Worm (Caenorhabditis elegans) whole organism, L1 larva: ENCODE data around the gene Y57A10C.9.

ENCODE experiments used
- alr-1 ChIP-seq: fragments of 200-800 bp; sonication (Bioruptor generic); optimal IDR thresholded peaks from 2 replicates; lab custom pipeline; 2018; ENCODE audit warnings: borderline replicate concordance, mild to moderate bottlenecking, missing genetic modification characterization, missing compliant biosample characterization
- ama-1 ChIP-seq: fragments of 150-350 bp; optimal IDR thresholded peaks from 2 replicates; lab custom pipeline; 2014
- fos-1 ChIP-seq: fragments of 150-350 bp; optimal IDR thresholded peaks from 2 replicates; lab custom pipeline; 2014; ENCODE audit warnings: missing biosample characterization, missing genetic modification characterization
- lin-13 ChIP-seq: fragments of 150-350 bp; optimal IDR thresholded peaks from 2 replicates; lab custom pipeline; 2014; ENCODE audit warnings: missing biosample characterization, missing genetic modification reagents, missing genetic modification characterization
- lsy-2 ChIP-seq, 2 experiments: fragments of 150-350 bp; optimal IDR thresholded peaks; 2 replicates each; lab custom pipeline; 2014; ENCODE audit warnings: missing biosample characterization in 2 of 2, missing genetic modification characterization in 2 of 2
- mep-1 ChIP-seq: fragments of 150-350 bp; optimal IDR thresholded peaks from 2 replicates; lab custom pipeline; 2014; ENCODE audit warnings: missing biosample characterization, missing genetic modification characterization
- snu-23 ChIP-seq: sonication (generic microtip); optimal IDR thresholded peaks from 2 replicates; lab custom pipeline; 2016; ENCODE audit warnings: missing genetic modification characterization, missing compliant biosample characterization
- sox-4 ChIP-seq: sonication (generic microtip); optimal IDR thresholded peaks from 2 replicates; lab custom pipeline; 2016; ENCODE audit warnings: missing genetic modification characterization, missing compliant biosample characterization
- unc-86 ChIP-seq: sonication (generic microtip); optimal IDR thresholded peaks from 2 replicates; lab custom pipeline; 2016; ENCODE audit warnings: missing genetic modification characterization, missing compliant biosample characterization
- ztf-11 ChIP-seq, 2 experiments: sonication (generic microtip); optimal IDR thresholded peaks; 2 replicates each; lab custom pipeline; 2016 to 2017; ENCODE audit warnings: missing genetic modification characterization in 2 of 2, missing biosample characterization in 1 of 2, missing compliant biosample characterization in 1 of 2

DNA sequence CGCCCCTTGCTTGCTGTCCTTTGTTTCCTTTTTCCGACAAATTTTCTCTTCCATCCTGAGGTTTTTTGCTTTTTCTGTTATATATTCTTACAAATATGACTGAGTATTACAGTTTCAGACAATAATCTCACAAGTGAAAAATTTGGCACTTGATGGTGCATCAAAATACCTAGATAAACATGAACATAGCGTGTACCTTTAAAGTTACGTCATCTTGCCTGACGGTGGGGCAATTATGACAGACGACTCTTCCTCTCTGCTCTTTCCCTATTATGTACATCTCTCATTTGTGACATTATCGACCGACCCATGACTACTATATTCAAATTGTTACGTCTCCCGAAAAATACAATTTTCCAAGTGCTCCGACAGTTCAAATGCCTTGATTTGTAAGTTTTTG lies 44.3 kb upstream of the Y57A10C.9 start, which contains the start of gene fbxb-102:
- TF ChIP-seq mep-1, result no peak
- TF ChIP-seq lsy-2 (tag; optimal IDR thresholded peaks at IDR 0.05; lab: Kevin White, UChicago), result no peak
- TF ChIP-seq unc-86 (tag; lab: Kevin White, UChicago), result no peak
- TF ChIP-seq ztf-11 (tag; optimal IDR thresholded peaks at IDR 0.05; lab: Kevin White, UChicago), result no peak
- no peak for TF ChIP-seq alr-1 (tag; lab: Kevin White, UChicago)
- TF ChIP-seq snu-23 (GFP tag; lab: Kevin White, UChicago), result no peak
- no peak for TF ChIP-seq sox-4 (tag; lab: Kevin White, UChicago)
- TF ChIP-seq lin-13 (GFP tag; lab: Kevin White, UChicago), result no peak
- no peak for TF ChIP-seq ama-1
- no peak for TF ChIP-seq fos-1 (tag; lab: Kevin White, UChicago)
